Worm (Caenorhabditis elegans) whole organism, late embryonic: Measurements from ENCODE around the gene K01A2.6.

Experiments used
- C08G9.2 ChIP-seq: sonication (generic microtip); optimal IDR thresholded peaks from 2 replicates; lab custom pipeline; 2016; ENCODE audit warnings: mild to moderate bottlenecking, missing genetic modification characterization, moderate library complexity, missing compliant biosample characterization
- K09A11.1 ChIP-seq: sonication (generic microtip); optimal IDR thresholded peaks from 2 replicates; lab custom pipeline; 2017; ENCODE audit warnings: antibody characterized with exemption, mild to moderate bottlenecking, missing genetic modification characterization, missing compliant biosample characterization; ENCODE audit not compliant: insufficient read depth
- T23F11.4 ChIP-seq: fragments of 200-800 bp; sonication (Bioruptor generic); optimal IDR thresholded peaks from 2 replicates; lab custom pipeline; 2018; ENCODE audit warnings: mild to moderate bottlenecking, missing genetic modification characterization, missing compliant biosample characterization
- ahr-1 ChIP-seq: sonication (generic microtip); optimal IDR thresholded peaks from 2 replicates; lab custom pipeline; 2016; ENCODE audit warnings: missing genetic modification characterization, missing compliant biosample characterization
- ama-1 ChIP-seq: fragments of 150-350 bp; optimal IDR thresholded peaks from 2 replicates; lab custom pipeline; 2014
- ceh-14 ChIP-seq: sonication (generic microtip); optimal IDR thresholded peaks from 2 replicates; lab custom pipeline; 2016; ENCODE audit warnings: missing genotype, missing genetic modification characterization, missing compliant biosample characterization
- ceh-2 ChIP-seq: sonication (generic microtip); optimal IDR thresholded peaks from 2 replicates; lab custom pipeline; 2016; ENCODE audit warnings: missing genotype, missing genetic modification characterization, missing compliant biosample characterization
- ceh-22 ChIP-seq: sonication (generic microtip); optimal IDR thresholded peaks from 2 replicates; lab custom pipeline; 2017; ENCODE audit warnings: missing biosample characterization, missing genetic modification characterization
- ceh-24 ChIP-seq: sonication (generic microtip); optimal IDR thresholded peaks from 2 replicates; lab custom pipeline; 2016; ENCODE audit warnings: mild to moderate bottlenecking, missing genetic modification characterization, missing compliant biosample characterization
- ceh-30 ChIP-seq: fragments of 150-350 bp; optimal IDR thresholded peaks from 2 replicates; lab custom pipeline; 2014; ENCODE audit warnings: missing biosample characterization, missing genetic modification characterization
- ceh-31 ChIP-seq: sonication (generic microtip); optimal IDR thresholded peaks from 2 replicates; lab custom pipeline; 2016; ENCODE audit warnings: missing genetic modification characterization, missing compliant biosample characterization
- ceh-34 ChIP-seq: sonication (generic microtip); optimal IDR thresholded peaks from 2 replicates; lab custom pipeline; 2016; ENCODE audit warnings: mild to moderate bottlenecking, missing genetic modification characterization, missing compliant biosample characterization
- ceh-6 ChIP-seq: fragments of 200-800 bp; sonication (Bioruptor generic); optimal IDR thresholded peaks from 2 replicates; lab custom pipeline; 2018; ENCODE audit warnings: mild to moderate bottlenecking, missing genetic modification characterization, missing compliant biosample characterization
- ceh-9 ChIP-seq: sonication (generic microtip); optimal IDR thresholded peaks from 2 replicates; lab custom pipeline; 2016; ENCODE audit warnings: mild to moderate bottlenecking, missing genetic modification characterization, inconsistent platforms, missing compliant biosample characterization
- dve-1 ChIP-seq: sonication (generic microtip); optimal IDR thresholded peaks from 2 replicates; lab custom pipeline; 2017; ENCODE audit warnings: antibody characterized with exemption, mild to moderate bottlenecking, missing genetic modification characterization, missing compliant biosample characterization
- elt-2 ChIP-seq: sonication (generic microtip); optimal IDR thresholded peaks from 2 replicates; lab custom pipeline; 2016; ENCODE audit warnings: missing genetic modification reagents, missing genetic modification characterization, missing compliant biosample characterization
- ets-4 ChIP-seq: sonication (generic microtip); optimal IDR thresholded peaks from 2 replicates; lab custom pipeline; 2016; ENCODE audit warnings: missing genetic modification characterization, missing compliant biosample characterization
- eyg-1 ChIP-seq: sonication (generic microtip); optimal IDR thresholded peaks from 2 replicates; lab custom pipeline; 2016; ENCODE audit warnings: missing genotype, missing genetic modification characterization, missing compliant biosample characterization
- fkh-6 ChIP-seq: sonication (generic microtip); optimal IDR thresholded peaks from 2 replicates; lab custom pipeline; 2016; ENCODE audit warnings: missing genetic modification characterization, missing compliant biosample characterization
- gmeb-2 ChIP-seq: sonication (generic microtip); optimal IDR thresholded peaks from 2 replicates; lab custom pipeline; 2016; ENCODE audit warnings: missing genetic modification characterization, inconsistent platforms, missing compliant biosample characterization
- hlh-13 ChIP-seq: fragments of 200-800 bp; sonication (Bioruptor generic); optimal IDR thresholded peaks from 2 replicates; lab custom pipeline; 2018; ENCODE audit warnings: mild to moderate bottlenecking, missing genetic modification characterization, missing compliant biosample characterization
- hlh-15 ChIP-seq: sonication (generic microtip); optimal IDR thresholded peaks from 2 replicates; lab custom pipeline; 2016; ENCODE audit warnings: missing genetic modification characterization, missing compliant biosample characterization
- hlh-30 ChIP-seq: sonication (generic microtip); optimal IDR thresholded peaks from 2 replicates; lab custom pipeline; 2017; ENCODE audit warnings: antibody characterized with exemption, missing genetic modification characterization, missing compliant biosample characterization; ENCODE audit not compliant: insufficient read depth
- hlh-6 ChIP-seq: sonication (generic microtip); optimal IDR thresholded peaks from 2 replicates; lab custom pipeline; 2016; ENCODE audit warnings: missing genotype, missing genetic modification characterization, missing compliant biosample characterization
- lin-11 ChIP-seq: fragments of 200-800 bp; sonication (Bioruptor generic); optimal IDR thresholded peaks from 2 replicates; lab custom pipeline; 2018; ENCODE audit warnings: mild to moderate bottlenecking, missing genetic modification characterization, missing compliant biosample characterization
- madf-2 ChIP-seq: sonication (generic microtip); optimal IDR thresholded peaks from 2 replicates; lab custom pipeline; 2017; ENCODE audit warnings: missing genetic modification characterization, missing compliant biosample characterization
- mec-3 ChIP-seq: sonication (generic microtip); optimal IDR thresholded peaks from 2 replicates; lab custom pipeline; 2016; ENCODE audit warnings: borderline replicate concordance, missing genetic modification characterization, missing compliant biosample characterization
- nfya-1 ChIP-seq: sonication (generic microtip); optimal IDR thresholded peaks from 2 replicates; lab custom pipeline; 2017; ENCODE audit warnings: missing genetic modification characterization, mild to moderate bottlenecking, missing compliant biosample characterization, antibody characterized with exemption, moderate library complexity
- nhr-11 ChIP-seq: fragments of 150-350 bp; optimal IDR thresholded peaks from 2 replicates; lab custom pipeline; 2014; ENCODE audit warnings: missing biosample characterization, missing genetic modification characterization
- npax-4 ChIP-seq: sonication (generic microtip); optimal IDR thresholded peaks from 2 replicates; lab custom pipeline; 2016; ENCODE audit warnings: missing genetic modification characterization, missing compliant biosample characterization
- odd-2 ChIP-seq: sonication (generic microtip); optimal IDR thresholded peaks from 2 replicates; lab custom pipeline; 2017; ENCODE audit warnings: antibody characterized with exemption, mild to moderate bottlenecking, missing genetic modification characterization, missing compliant biosample characterization
- pag-3 ChIP-seq: sonication (generic microtip); optimal IDR thresholded peaks from 2 replicates; lab custom pipeline; 2016; ENCODE audit warnings: missing compliant biosample characterization, missing genetic modification characterization, borderline replicate concordance
- pax-1 ChIP-seq: fragments of 150-350 bp; optimal IDR thresholded peaks from 2 replicates; lab custom pipeline; 2014; ENCODE audit warnings: missing biosample characterization, missing genetic modification characterization
- pha-2 ChIP-seq: sonication (generic microtip); optimal IDR thresholded peaks from 2 replicates; lab custom pipeline; 2017; ENCODE audit warnings: mild to moderate bottlenecking, missing genetic modification characterization, missing compliant biosample characterization
- pros-1 ChIP-seq: fragments of 150-350 bp; optimal IDR thresholded peaks from 2 replicates; lab custom pipeline; 2014; ENCODE audit warnings: missing biosample characterization, missing genetic modification reagents, missing genetic modification characterization
- sdc-2 ChIP-seq: sonication (generic microtip); optimal IDR thresholded peaks from 2 replicates; lab custom pipeline; 2016; ENCODE audit warnings: missing genotype, missing genetic modification characterization, missing compliant biosample characterization
- syd-9 ChIP-seq: sonication (generic microtip); optimal IDR thresholded peaks from 2 replicates; lab custom pipeline; 2016; ENCODE audit warnings: mild to moderate bottlenecking, missing genetic modification characterization, moderate library complexity, missing compliant biosample characterization
- tbx-2 ChIP-seq: sonication (generic microtip); optimal IDR thresholded peaks from 2 replicates; lab custom pipeline; 2016; ENCODE audit warnings: missing genetic modification characterization, missing compliant biosample characterization
- tbx-7 ChIP-seq: sonication (generic microtip); optimal IDR thresholded peaks from 2 replicates; lab custom pipeline; 2016; ENCODE audit warnings: missing genotype, missing genetic modification characterization, missing compliant biosample characterization
- ttx-3 ChIP-seq: sonication (generic microtip); optimal IDR thresholded peaks from 2 replicates; lab custom pipeline; 2016; ENCODE audit warnings: missing genetic modification reagents, missing genetic modification characterization, missing compliant biosample characterization
- unc-3 ChIP-seq, 2 experiments: fragments of 200-800 bp in 1 of 2; sonication (Bioruptor generic) in 1 of 2; sonication (generic microtip) in 1 of 2; conservative IDR thresholded peaks in 1 of 2; optimal IDR thresholded peaks in 1 of 2; 2 replicates each; pipeline versions ENCODE4 v1.3.6 to Lab custom; 2016 to 2022; ENCODE audit warnings: missing compliant biosample characterization in 2 of 2, missing genetic modification characterization in 2 of 2, missing genetic modification reagents in 1 of 2
- unc-42 ChIP-seq: sonication (generic microtip); optimal IDR thresholded peaks from 2 replicates; lab custom pipeline; 2016; ENCODE audit warnings: missing genotype, missing genetic modification characterization, missing compliant biosample characterization
- unc-55 ChIP-seq: sonication (generic microtip); optimal IDR thresholded peaks from 2 replicates; lab custom pipeline; 2017; ENCODE audit warnings: missing biosample characterization, missing genetic modification reagents, missing genetic modification characterization
- zip-5 ChIP-seq: sonication (generic microtip); optimal IDR thresholded peaks from 2 replicates; lab custom pipeline; 2016; ENCODE audit warnings: missing genetic modification characterization, missing compliant biosample characterization
- ztf-16 ChIP-seq: sonication (generic microtip); optimal IDR thresholded peaks from 2 replicates; lab custom pipeline; 2017; ENCODE audit warnings: missing genetic modification characterization, missing compliant biosample characterization

The K01A2.6 gene

DNA sequence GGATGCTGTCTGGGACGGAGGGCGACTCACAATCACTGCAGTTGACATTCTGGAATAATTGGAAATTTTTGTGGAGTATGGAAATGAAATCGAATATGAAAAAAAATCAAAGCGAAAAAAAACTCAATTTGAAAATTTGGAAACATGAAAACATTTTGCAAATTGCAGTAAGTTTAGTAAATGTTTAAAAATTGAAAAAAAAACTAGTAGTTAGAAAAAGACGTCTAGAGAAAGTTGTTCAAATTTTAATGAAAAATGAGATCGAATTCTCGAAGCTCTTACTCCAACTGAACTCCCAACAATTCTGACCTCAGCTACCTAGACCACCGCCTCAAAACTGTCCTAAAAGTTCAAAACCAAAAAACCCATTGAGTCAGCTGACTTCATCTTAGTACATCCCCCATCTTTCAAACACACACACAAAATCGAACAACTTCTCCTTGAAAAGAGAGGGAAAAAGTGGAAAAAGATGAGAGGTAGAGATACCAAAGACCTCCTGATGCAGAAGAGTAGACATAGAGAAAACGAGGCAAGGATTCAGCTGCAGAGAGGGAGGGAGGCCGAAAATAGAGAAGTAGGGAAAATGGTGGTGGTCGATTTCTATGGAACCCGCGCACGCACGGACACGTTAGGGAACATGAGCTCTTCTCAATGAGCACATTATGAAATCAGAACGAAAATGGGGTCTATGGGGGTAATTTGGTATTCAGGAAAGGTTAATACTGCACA lies 23.4 kb downstream of the K01A2.6 start, which contains the start of gene K01A2.10:
Gene K01A2.10 (minus strand): TSS at position 51 of the 729 bp plus-strand sequence.
- no peak for TF ChIP-seq pros-1 (tag; lab: Kevin White, UChicago)
- no peak for TF ChIP-seq ama-1 (lab: Kevin White, UChicago)
- TF ChIP-seq ztf-16 (tag; lab: Kevin White, UChicago) = no peak
- TF ChIP-seq hlh-15 = no peak
- no peak for TF ChIP-seq ahr-1 (tag; lab: Kevin White, UChicago)
- TF ChIP-seq ets-4 (tag; lab: Kevin White, UChicago) = no peak
- no peak for TF ChIP-seq fkh-6 (tag; lab: Kevin White, UChicago)
- no peak for TF ChIP-seq ceh-30 (tag; lab: Kevin White, UChicago)
- TF ChIP-seq tbx-7 = no peak
- peak; percentile 47 for TF ChIP-seq ceh-31 (tag; lab: Kevin White, UChicago)
- TF ChIP-seq dve-1 = no peak
- TF ChIP-seq ceh-14 (tag; lab: Kevin White, UChicago) = no peak
- peak; percentile 56 for TF ChIP-seq nfya-1 (tag; lab: Kevin White, UChicago)
- no peak for TF ChIP-seq ceh-24
- no peak for TF ChIP-seq syd-9 (tag; lab: Kevin White, UChicago)
- peak; percentile 12 for TF ChIP-seq sdc-2 (tag; lab: Kevin White, UChicago)
- TF ChIP-seq tbx-2 (tag; lab: Kevin White, UChicago) = peak; percentile 23
- TF ChIP-seq eyg-1 (tag; lab: Kevin White, UChicago) = no peak
- TF ChIP-seq pha-2 = no peak
- no peak for TF ChIP-seq ceh-2 (tag; lab: Kevin White, UChicago)
- no peak for TF ChIP-seq lin-11
- TF ChIP-seq ttx-3 = no peak
- TF ChIP-seq unc-42 = peak; percentile 54
- no peak for TF ChIP-seq nhr-11 (tag; lab: Kevin White, UChicago)
- no peak for TF ChIP-seq unc-55 (GFP tag; lab: Kevin White, UChicago)
- TF ChIP-seq T23F11.4 (GFP tag; lab: Kevin White, UChicago) = no peak
- peak; percentile 63 for TF ChIP-seq hlh-30 (tag; lab: Kevin White, UChicago)
- TF ChIP-seq npax-4 = no peak
- TF ChIP-seq gmeb-2 (tag; lab: Kevin White, UChicago) = no peak
- TF ChIP-seq C08G9.2 = no peak
- TF ChIP-seq madf-2 (tag; lab: Kevin White, UChicago) = no peak
- no peak for TF ChIP-seq odd-2
- TF ChIP-seq pag-3 (tag; lab: Kevin White, UChicago) = no peak
- no peak for TF ChIP-seq ceh-9 (tag; lab: Kevin White, UChicago)
- no peak for TF ChIP-seq ceh-34 (tag; lab: Kevin White, UChicago)
- no peak for TF ChIP-seq mec-3 (tag; lab: Kevin White, UChicago)
- TF ChIP-seq ceh-6 (GFP tag; lab: Kevin White, UChicago) = no peak
- TF ChIP-seq hlh-6 (tag; lab: Kevin White, UChicago) = peak; percentile 21
- TF ChIP-seq zip-5 = no peak
- no peak for TF ChIP-seq K09A11.1
- TF ChIP-seq ceh-22 (tag; lab: Kevin White, UChicago) = no peak
- TF ChIP-seq hlh-13 (GFP tag; lab: Kevin White, UChicago) = no peak
- TF ChIP-seq pax-1 (tag; lab: Kevin White, UChicago) = no peak
- no peak for TF ChIP-seq unc-3 (GFP tag; conservative IDR thresholded peaks at IDR 0.05; lab: Robert Waterston, UW)
- no peak for TF ChIP-seq unc-3 (tag; optimal IDR thresholded peaks at IDR 0.05; lab: Kevin White, UChicago)
- TF ChIP-seq elt-2 = no peak
